Worm (Caenorhabditis elegans) whole organism, midembryonic: ENCODE results near the gene egl-8.
A peak's percentile ranks its signal among the peaks of the same experiment; 100 is the strongest.

Source experiments
- T22C8.4 ChIP-seq: fragments of 200-800 bp; sonication (Bioruptor generic); IDR thresholded peaks from 2 replicates; pipeline ENCODE4 v1.3.6; 2022; ENCODE audit warnings: missing genetic modification characterization, missing compliant biosample characterization
- cog-1 ChIP-seq: sonication (generic microtip); optimal IDR thresholded peaks from 2 replicates; lab custom pipeline; 2016; ENCODE audit warnings: missing genetic modification characterization, missing compliant biosample characterization
- flt-1 ChIP-seq: fragments of 200-800 bp; sonication (Bioruptor generic); IDR thresholded peaks from 2 replicates; pipeline ENCODE4 v1.3.6; 2022; ENCODE audit warnings: missing genetic modification characterization, missing compliant biosample characterization
- klf-2 ChIP-seq: fragments of 200-800 bp; sonication (Bioruptor generic); conservative IDR thresholded peaks from 2 replicates; pipeline ENCODE4 v1.3.6; 2022; ENCODE audit warnings: missing genetic modification reagents, missing genetic modification characterization, missing compliant biosample characterization
- med-1 ChIP-seq: sonication (generic microtip); optimal IDR thresholded peaks from 2 replicates; lab custom pipeline; 2017; ENCODE audit warnings: missing genetic modification characterization, mild to moderate bottlenecking, missing compliant biosample characterization, antibody characterized with exemption, missing genetic modification reagents; ENCODE audit not compliant: insufficient read depth
- ref-1 ChIP-seq: fragments of 200-800 bp; sonication (Bioruptor generic); conservative IDR thresholded peaks from 2 replicates; pipeline ENCODE4 v1.3.6; 2022; ENCODE audit warnings: missing genetic modification reagents, missing genetic modification characterization, missing compliant biosample characterization
- tab-1 ChIP-seq: fragments of 200-800 bp; sonication (Bioruptor generic); IDR thresholded peaks from 2 replicates; pipeline ENCODE4 v1.3.6; 2022; ENCODE audit warnings: missing genetic modification characterization, missing compliant biosample characterization
- ztf-23 ChIP-seq: fragments of 200-800 bp; sonication (Bioruptor generic); IDR thresholded peaks from 2 replicates; pipeline ENCODE4 v1.3.6; 2022; ENCODE audit warnings: missing genetic modification reagents, missing genetic modification characterization, missing compliant biosample characterization
- ztf-29 ChIP-seq: fragments of 200-800 bp; sonication (Bioruptor generic); IDR thresholded peaks from 2 replicates; pipeline ENCODE4 v1.3.6; 2022; ENCODE audit warnings: missing genetic modification reagents, missing genetic modification characterization, missing compliant biosample characterization

The egl-8 gene

ce11 chrV:24181-24580, 3.6 kb downstream of the egl-8 start:
- TF ChIP-seq flt-1: no peak
- TF ChIP-seq tab-1: no peak
- TF ChIP-seq ztf-29 (GFP tag; lab: Robert Waterston, UW): no peak
- no peak for TF ChIP-seq cog-1 (tag; lab: Kevin White, UChicago)
- no peak for TF ChIP-seq ref-1 (GFP tag; lab: Robert Waterston, UW)
- TF ChIP-seq T22C8.4 (GFP tag; lab: Robert Waterston, UW): no peak
- TF ChIP-seq med-1 (GFP tag; lab: Kevin White, UChicago): no peak
- TF ChIP-seq klf-2: no peak
- TF ChIP-seq ztf-23 (GFP tag; lab: Robert Waterston, UW): no peak

ce11 chrV:27604-28003, 7.0 kb downstream of the egl-8 start:
- no peak for TF ChIP-seq flt-1
- TF ChIP-seq klf-2: no peak
- no peak for TF ChIP-seq ref-1 (GFP tag; lab: Robert Waterston, UW)
- no peak for TF ChIP-seq cog-1 (tag; lab: Kevin White, UChicago)
- TF ChIP-seq med-1 (GFP tag; lab: Kevin White, UChicago): no peak
- TF ChIP-seq tab-1: no peak
- TF ChIP-seq T22C8.4 (GFP tag; lab: Robert Waterston, UW): no peak
- TF ChIP-seq ztf-23 (GFP tag; lab: Robert Waterston, UW): no peak
- TF ChIP-seq ztf-29 (GFP tag; lab: Robert Waterston, UW): no peak

- no peak for TF ChIP-seq ztf-29 (GFP tag; lab: Robert Waterston, UW)
- TF ChIP-seq ref-1 (GFP tag; lab: Robert Waterston, UW): no peak
- no peak for TF ChIP-seq T22C8.4 (GFP tag; lab: Robert Waterston, UW)
- TF ChIP-seq ztf-23 (GFP tag; lab: Robert Waterston, UW): no peak
- TF ChIP-seq klf-2: no peak
- TF ChIP-seq cog-1 (tag; lab: Kevin White, UChicago): no peak
- no peak for TF ChIP-seq tab-1
- TF ChIP-seq flt-1: no peak
- TF ChIP-seq med-1 (GFP tag; lab: Kevin White, UChicago): no peak
These were observed 7.7 kb downstream of the egl-8 start for ce11 chrV:28270-28669.

- TF ChIP-seq ztf-29 (GFP tag; lab: Robert Waterston, UW) (no peak), flt-1 (no peak)
These were observed 9.2 kb downstream of the egl-8 start for ce11 chrV:29823-30222.

DNA sequence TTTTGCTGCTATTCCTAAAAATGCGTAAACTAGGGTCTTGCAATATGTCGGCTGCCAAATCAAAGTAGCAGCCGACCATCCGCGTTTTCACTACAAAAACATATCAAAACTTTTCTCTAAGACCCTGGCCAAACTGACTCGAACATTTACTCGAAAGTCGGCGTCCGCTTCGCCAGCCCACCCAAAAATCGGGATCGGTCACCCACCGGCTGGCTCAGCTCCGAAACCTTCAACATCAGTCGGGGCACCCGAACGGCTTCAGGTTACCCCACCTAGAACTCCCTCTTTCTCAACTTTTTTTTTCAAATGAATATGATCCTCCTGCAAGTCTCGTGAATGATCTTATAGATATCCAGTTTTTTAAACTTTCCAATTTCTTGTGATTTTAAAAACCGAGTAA, 17.1 kb downstream of the egl-8 start:
- TF ChIP-seq cog-1 (tag; lab: Kevin White, UChicago) (no peak), flt-1 (no peak), med-1 (GFP tag; lab: Kevin White, UChicago) (no peak), klf-2 (no peak), ref-1 (GFP tag; lab: Robert Waterston, UW) (no peak), T22C8.4 (GFP tag; lab: Robert Waterston, UW) (no peak), tab-1 (no peak), ztf-23 (GFP tag; lab: Robert Waterston, UW) (no peak), ztf-29 (GFP tag; lab: Robert Waterston, UW) (no peak)

- no peak for TF ChIP-seq ztf-23 (GFP tag; lab: Robert Waterston, UW)
- TF ChIP-seq flt-1: no peak
- TF ChIP-seq cog-1 (tag; lab: Kevin White, UChicago): no peak
- peak; percentile 70 for TF ChIP-seq T22C8.4 (GFP tag; lab: Robert Waterston, UW)
- TF ChIP-seq tab-1: no peak
- no peak for TF ChIP-seq ztf-29 (GFP tag; lab: Robert Waterston, UW)
These were observed 22.5 kb downstream of the egl-8 start for ce11 chrV:43070-43469.

DNA sequence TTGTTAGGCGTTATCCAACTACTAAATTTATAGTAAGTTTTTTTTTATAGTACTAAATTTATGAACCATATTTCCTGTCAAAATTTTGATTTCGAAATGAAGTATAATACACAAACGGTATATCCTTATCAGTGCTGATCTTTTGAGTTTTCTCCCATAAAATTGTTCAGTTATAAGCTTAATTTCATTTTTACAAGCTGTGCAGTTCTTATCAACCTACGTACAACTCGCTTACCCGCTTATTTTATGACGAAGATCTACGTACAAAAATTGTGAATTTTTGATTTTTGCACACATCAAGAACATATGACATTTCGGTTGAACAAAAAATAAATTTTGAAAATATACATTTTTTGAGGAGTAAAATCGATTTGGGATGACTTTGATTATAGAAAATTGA, 23.4 kb downstream of the egl-8 start:
- TF ChIP-seq T22C8.4 (GFP tag; lab: Robert Waterston, UW): no peak
- TF ChIP-seq med-1 (GFP tag; lab: Kevin White, UChicago): no peak
- TF ChIP-seq cog-1 (tag; lab: Kevin White, UChicago): no peak
- no peak for TF ChIP-seq tab-1
- no peak for TF ChIP-seq ztf-23 (GFP tag; lab: Robert Waterston, UW)
- TF ChIP-seq klf-2: no peak
- TF ChIP-seq flt-1: no peak
- TF ChIP-seq ztf-29 (GFP tag; lab: Robert Waterston, UW): no peak
- no peak for TF ChIP-seq ref-1 (GFP tag; lab: Robert Waterston, UW)

DNA sequence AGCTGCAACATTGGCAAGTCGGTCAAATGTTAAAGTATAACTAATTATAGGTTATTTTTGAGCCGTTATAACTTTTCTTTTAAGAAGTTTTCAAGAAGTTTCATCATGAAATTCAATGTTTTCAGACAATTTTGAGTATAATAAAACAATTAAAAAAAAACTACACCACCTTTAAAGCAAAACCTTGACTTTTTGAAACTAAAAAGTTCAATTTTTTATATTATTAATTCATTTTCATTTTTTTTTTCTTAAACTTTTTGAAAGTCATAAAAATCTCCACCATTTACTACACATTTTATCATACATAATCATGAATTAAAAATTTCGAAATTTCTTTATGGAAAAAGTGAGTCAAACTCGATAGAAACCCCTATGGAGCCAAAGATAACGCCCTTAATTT, 24.4 kb downstream of the egl-8 start, which contains the start of gene B0348.2:
Gene B0348.2, plus strand, starts transcription at position 301 of the 400 bp plus-strand sequence.
- TF ChIP-seq tab-1 (no peak), med-1 (GFP tag; lab: Kevin White, UChicago) (no peak), T22C8.4 (GFP tag; lab: Robert Waterston, UW) (no peak), flt-1 (no peak), ztf-23 (GFP tag; lab: Robert Waterston, UW) (no peak), ztf-29 (GFP tag; lab: Robert Waterston, UW) (no peak), ref-1 (GFP tag; lab: Robert Waterston, UW) (no peak), cog-1 (tag; lab: Kevin White, UChicago) (no peak), klf-2 (no peak)

DNA sequence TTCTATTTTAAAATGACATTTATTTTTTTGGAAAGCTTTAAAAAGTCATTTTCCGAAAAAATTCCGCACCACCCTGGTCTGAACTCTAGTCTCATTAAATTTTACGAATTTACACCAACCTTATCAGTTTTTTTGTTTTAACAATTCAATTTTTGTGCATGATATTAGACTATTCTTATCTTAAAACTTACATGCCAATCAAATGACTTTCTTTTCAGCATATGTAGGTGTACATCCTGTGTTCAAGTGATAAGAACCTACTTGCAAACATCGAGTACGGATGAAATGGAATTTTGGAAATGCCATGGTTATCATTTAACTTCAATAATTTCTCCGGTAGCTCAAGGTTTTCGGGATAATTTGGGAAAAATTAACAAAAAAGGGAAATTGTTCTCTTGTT, 27.2 kb downstream of the egl-8 start:
- TF ChIP-seq klf-2 (no peak), flt-1 (no peak), med-1 (GFP tag; lab: Kevin White, UChicago) (no peak), ztf-23 (GFP tag; lab: Robert Waterston, UW) (no peak), tab-1 (no peak)

DNA sequence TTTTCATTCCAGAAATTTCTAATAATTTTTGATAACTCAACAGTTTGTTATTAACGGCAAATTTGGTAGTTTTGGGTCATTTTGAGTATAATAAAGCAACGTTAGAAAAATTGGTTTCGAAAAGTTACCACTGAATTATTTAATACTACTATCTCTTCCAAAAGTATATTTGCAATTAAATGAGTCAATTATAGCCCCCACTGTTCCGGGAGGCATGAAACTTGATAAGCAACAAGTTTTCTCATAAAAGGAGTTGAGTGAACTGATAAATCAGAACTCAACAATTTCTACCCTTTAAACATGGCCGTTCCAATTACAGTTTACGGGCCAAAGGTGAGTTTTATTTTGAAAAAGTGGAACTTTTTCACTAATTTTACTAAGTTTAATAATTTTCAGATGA, 28.0 kb downstream of the egl-8 start, which contains the start of gene B0348.1:
Gene B0348.1, plus strand, starts transcription at position 301 of the 400 bp plus-strand sequence.
- no peak for TF ChIP-seq ztf-23 (GFP tag; lab: Robert Waterston, UW)
- TF ChIP-seq ref-1 (GFP tag; lab: Robert Waterston, UW): no peak
- no peak for TF ChIP-seq T22C8.4 (GFP tag; lab: Robert Waterston, UW)
- no peak for TF ChIP-seq med-1 (GFP tag; lab: Kevin White, UChicago)
- no peak for TF ChIP-seq tab-1
- TF ChIP-seq ztf-29 (GFP tag; lab: Robert Waterston, UW): no peak
- TF ChIP-seq klf-2: no peak
